Worm (Caenorhabditis elegans): Measurements from ENCODE around the gene catp-8.

The catp-8 gene

ce11 chrIV:11489610-11490339 is 10.7 kb upstream of the catp-8 start:
- TF ChIP-seq unc-62 (GFP tag; optimal IDR thresholded peaks at IDR 0.05): no peak

ce11 chrIV:11489077-11489476 is 10.0 kb upstream of the catp-8 start:
- TF ChIP-seq unc-62 (GFP tag; optimal IDR thresholded peaks at IDR 0.05): no peak

ce11 chrIV:11487889-11488556 is 9.0 kb upstream of the catp-8 start:
- no peak for TF ChIP-seq unc-62 (GFP tag; optimal IDR thresholded peaks at IDR 0.05)

DNA sequence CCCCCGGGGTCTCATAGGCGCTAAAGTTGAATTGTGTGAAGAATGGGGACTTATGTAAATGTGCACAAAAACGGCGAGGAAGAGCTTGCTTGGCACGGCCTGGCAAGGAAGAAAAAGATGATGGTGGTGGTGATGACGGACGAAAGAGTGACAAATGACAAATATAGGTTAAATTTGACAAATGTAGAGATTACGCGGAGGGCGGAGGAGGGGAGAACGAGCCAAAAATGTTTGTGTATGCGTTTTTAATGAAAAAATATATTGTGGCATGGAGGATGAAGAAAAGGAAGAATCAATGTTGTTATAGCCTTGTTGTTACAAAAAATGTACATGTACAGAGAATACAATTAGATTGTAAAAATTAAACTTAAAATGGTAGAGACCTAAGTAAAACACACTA is 7.8 kb upstream of the catp-8 start:
- TF ChIP-seq unc-62 (GFP tag; optimal IDR thresholded peaks at IDR 0.05): no peak

DNA sequence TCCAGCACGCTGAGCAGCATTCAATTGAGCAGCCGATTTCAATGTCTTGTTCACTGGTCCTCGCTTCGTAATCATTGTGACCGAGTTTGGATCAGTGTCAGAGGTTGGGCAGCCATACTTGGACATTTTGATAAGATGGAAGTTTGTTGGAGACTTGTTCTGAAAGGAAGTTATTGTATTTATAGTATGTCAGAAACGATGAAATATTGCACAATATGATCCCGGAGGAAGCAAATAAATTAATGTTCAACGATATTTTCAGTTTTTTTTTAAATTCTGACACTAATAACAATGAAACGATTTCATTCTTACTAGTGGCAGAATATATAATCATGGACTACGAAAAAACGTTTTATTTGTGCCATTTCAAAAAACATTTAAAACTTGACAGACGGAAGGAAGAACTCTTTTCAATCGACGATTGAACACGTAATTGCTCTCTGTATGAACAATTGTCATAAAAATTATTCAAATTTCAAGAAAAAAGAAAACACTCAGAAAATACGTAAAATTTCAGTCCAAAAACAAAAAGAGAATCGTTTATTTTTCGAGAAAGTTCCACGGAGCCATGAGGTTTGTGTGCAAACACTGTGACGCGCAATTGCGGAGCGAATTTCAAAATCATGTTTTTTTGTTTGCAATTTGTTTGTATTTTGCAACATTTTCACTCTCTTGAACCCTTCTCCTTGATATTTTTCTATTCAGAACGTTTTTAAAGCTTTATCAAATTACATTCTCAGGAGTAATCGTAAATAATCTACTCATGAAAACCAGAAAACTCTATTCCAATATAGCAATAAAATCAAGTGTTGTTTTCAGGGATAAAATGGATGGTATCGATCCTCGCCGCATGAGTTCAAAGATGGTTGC is 1.2 kb upstream of the catp-8 start, which contains the start of the genes mbf-1 and nse-4:
mbf-1 (minus strand) TSS at position 343 of the 870 bp plus-strand sequence.
nse-4 (plus strand) TSS at position 820 of the 870 bp plus-strand sequence.
- no peak for TF ChIP-seq unc-62 (GFP tag; optimal IDR thresholded peaks at IDR 0.05)

DNA sequence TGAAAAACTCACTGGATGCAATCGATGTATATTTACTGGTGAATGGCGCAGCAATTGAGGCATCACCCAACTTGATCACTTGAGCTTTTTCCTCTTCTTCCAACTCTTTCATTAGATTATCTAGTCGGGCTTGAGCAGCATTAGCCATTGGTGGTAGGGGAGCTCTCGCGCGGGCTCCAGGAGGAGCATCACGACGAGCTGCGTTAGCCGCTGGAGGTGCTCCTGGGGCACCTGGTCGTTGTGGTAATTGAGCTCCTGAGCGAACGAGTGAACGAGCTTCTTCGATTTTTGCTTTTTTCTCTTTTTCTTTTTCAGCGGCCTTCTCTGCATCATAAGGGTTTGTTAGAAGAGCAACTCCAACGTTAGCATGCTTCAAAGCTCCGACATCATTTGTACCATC is 4.0 kb downstream of the catp-8 start:
- no peak for TF ChIP-seq unc-62 (GFP tag; optimal IDR thresholded peaks at IDR 0.05)

ce11 chrIV:11474067-11474466 is 5.0 kb downstream of the catp-8 start:
- TF ChIP-seq unc-62 (GFP tag; optimal IDR thresholded peaks at IDR 0.05): no peak

ce11 chrIV:11472023-11472422 is 7.0 kb downstream of the catp-8 start:
- no peak for TF ChIP-seq unc-62 (GFP tag; optimal IDR thresholded peaks at IDR 0.05)

- TF ChIP-seq unc-62 (GFP tag; optimal IDR thresholded peaks at IDR 0.05): no peak
Observed at ce11 chrIV:11469698-11470591, 9.1 kb downstream of the catp-8 start, which contains the start of the genes C10C6.13 and wht-2. Gene C10C6.13 (minus strand): TSS chrIV:11469748. Gene wht-2 (plus strand): TSS chrIV:11470436.

- no peak for TF ChIP-seq unc-62 (GFP tag; optimal IDR thresholded peaks at IDR 0.05)
Observed at ce11 chrIV:11467413-11467812, 11.6 kb downstream of the catp-8 start, which contains the start of gene C10C6.7. Gene C10C6.7 (minus strand): TSS chrIV:11467513.

DNA sequence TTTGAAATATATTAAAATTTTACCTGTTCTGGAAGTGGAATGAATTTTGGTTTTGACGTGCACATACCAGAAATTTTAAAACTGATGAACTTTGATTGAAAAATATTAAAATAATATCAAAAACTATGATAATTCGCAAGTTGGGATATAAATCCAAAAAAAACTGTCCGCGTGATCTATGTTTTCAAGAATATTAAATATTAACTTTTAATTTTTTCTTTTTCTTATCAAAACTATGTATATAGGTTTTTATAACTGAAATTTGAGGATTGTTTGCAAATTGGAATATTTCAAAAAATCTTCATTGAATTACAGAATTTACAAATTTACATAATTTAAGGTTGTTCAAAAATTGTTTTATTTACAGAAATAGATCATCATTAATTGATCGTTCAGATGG is 13.9 kb downstream of the catp-8 start, which contains the start of gene C10C6.3:
C10C6.3 (minus strand) TSS at position 101 of the 400 bp plus-strand sequence.
- TF ChIP-seq unc-62 (GFP tag; optimal IDR thresholded peaks at IDR 0.05): no peak

DNA sequence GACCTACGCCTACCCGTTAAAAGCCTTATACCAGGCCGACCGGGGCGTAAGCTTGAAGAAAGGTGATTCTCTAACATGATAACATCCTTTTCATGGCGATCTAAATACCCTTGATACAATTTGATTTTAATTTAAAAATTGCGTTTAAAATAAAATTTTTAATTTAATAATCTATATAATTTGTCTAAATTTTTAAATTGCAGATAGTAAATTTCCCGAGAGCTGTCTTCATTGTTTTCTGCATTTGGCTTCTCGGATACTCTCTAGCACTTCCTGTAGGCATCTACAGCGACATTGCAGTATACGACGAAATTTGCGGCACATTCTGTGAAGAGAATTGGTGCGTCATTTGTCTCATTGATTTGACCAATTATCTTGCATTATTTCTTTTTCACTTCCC is 17.7 kb downstream of the catp-8 start:
- TF ChIP-seq unc-62 (GFP tag; optimal IDR thresholded peaks at IDR 0.05): no peak

DNA sequence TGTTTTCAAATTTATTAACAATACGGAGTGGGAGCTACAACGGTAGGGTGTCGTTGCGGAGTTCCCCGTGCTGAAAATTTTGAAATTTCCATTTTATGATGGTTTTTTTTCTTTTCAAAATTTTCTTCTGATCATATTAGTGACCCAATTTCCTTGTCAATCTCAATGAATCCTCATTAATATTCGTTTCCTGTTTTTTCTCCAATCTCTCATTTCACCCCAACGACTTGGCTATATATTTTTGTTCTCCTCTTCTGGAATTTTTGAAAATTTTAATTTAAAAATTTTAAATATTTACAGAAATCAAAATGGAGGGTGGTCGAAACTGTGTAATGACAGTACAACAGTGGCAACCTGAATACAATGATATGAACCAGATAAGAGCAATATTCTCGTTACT is 19.4 kb downstream of the catp-8 start, which contains the start of gene npr-3:
npr-3 (plus strand) TSS at position 301 of the 400 bp plus-strand sequence.
- no peak for TF ChIP-seq unc-62 (GFP tag; optimal IDR thresholded peaks at IDR 0.05)

DNA sequence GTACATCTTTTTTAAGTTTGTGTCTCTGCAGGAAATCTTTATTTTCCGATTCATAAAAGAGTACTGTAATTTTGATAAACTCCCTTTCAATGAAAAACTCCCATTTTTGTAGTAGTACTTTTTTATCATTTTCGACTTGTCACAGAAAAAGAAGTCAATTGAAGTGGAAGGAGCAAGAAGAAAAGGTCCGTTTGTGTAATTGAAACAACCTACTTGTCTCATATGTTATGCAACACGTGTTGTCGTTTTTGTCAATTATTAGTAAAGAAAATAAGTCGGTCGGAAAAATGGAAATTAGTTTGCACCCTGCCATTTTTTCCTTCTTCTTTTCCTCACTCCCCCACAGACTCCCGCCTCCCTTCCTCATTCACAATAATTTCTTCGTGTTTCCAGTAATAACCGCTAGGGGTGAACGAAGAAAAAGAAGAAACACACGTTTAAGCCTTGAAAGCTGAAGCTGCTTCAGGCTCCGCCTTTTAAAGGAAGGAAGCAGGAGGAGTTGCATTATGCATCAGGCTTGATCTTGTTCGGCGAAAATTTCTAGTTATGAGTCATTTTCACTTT is 20.3 kb downstream of the catp-8 start:
- no peak for TF ChIP-seq unc-62 (GFP tag; optimal IDR thresholded peaks at IDR 0.05)
